Fruit fly (Drosophila melanogaster): ENCODE measurements around the gene CG3225.

CG3225 gene

DNA sequence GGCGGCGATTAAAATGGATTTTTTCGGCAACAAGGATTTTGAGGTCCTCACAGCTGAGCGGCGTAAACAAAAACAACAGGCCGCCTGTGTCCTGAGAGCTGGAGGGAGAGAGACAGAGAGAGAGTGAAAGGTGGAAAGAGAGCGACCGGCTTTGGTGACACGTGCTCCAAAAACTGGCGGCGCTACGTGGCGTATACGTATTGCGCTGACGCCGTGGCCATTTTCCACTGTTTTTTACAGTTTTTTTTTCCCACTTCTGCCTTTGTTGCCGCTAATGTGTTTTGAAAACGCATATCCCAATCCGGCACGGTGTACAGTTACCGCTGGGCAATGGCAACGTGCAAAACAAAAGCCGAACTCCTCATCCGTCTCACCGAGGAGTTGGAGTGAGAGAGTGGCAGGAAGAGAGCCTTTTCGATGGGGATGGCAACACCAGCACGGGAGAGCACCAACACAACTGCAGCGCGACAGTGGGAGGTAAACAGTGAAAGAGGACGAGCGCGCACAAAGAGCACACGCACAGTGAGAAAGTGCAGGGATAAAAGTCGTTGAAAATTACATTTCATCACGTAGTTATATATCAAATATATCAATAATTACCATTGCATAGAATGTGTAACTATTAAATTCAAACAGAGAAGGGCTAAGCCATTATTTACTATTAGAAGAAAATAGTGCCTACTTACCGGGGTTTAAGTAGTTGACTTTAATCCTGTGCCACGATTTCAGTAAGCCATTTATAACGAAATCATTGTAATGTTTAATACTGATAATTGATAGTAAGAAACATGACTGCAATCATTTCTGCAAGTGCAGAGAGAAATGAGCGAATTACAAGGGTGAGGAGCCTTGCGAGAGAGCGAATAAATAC is 2.6 kb upstream of the CG3225 start (continued):
- no peak for TF ChIP-seq Dll (GFP tag; IDR thresholded peaks at IDR 0.05; ENCODE audit: partially characterized antibody)
- TF ChIP-seq CG12942 (GFP tag; optimal IDR thresholded peaks at IDR 0.05) = no peak
- peak; percentile 25 for TF ChIP-seq CG4404 (GFP tag; IDR thresholded peaks at IDR 0.05)
- TF ChIP-seq lmd (GFP tag; IDR thresholded peaks at IDR 0.05) = peak; percentile 50
- TF ChIP-seq bcd (GFP tag; optimal IDR thresholded peaks at IDR 0.05) = peak; percentile 18
- TF ChIP-seq CG6654 (GFP tag; optimal IDR thresholded peaks at IDR 0.05) = peak; percentile 19
- no peak for TF ChIP-seq rib (GFP tag; IDR thresholded peaks at IDR 0.05)
- TF ChIP-seq phol (tag; optimal IDR thresholded peaks at IDR 0.05) = peak; percentile 56
- peak; percentile 25 for TF ChIP-seq fu2 (GFP tag; optimal IDR thresholded peaks at IDR 0.05)
- peak; percentile 62 for TF ChIP-seq org-1 (GFP tag; optimal IDR thresholded peaks at IDR 0.05)
- TF ChIP-seq Dad (GFP tag; optimal IDR thresholded peaks at IDR 0.05) = no peak
- peak; percentile 25 for TF ChIP-seq CG4617 (GFP tag; optimal IDR thresholded peaks at IDR 0.05; ENCODE audit: borderline replicate concordance)
- peak; percentile 72 for TF ChIP-seq CG13775 (GFP tag; optimal IDR thresholded peaks at IDR 0.05)
- TF ChIP-seq ranshi (GFP tag; IDR thresholded peaks at IDR 0.05) = peak; percentile 40; the same call in 1 of the 2 replicates
- no peak for TF ChIP-seq en (GFP tag; optimal IDR thresholded peaks at IDR 0.05)
- no peak for TF ChIP-seq shn (GFP tag; optimal IDR thresholded peaks at IDR 0.05)
- TF ChIP-seq CG12071 (GFP tag; optimal IDR thresholded peaks at IDR 0.05) = peak; percentile 16
- peak; percentile 43 for TF ChIP-seq Xbp1 (GFP tag; optimal IDR thresholded peaks at IDR 0.05)
- TF ChIP-seq Pdp1 (GFP tag; optimal IDR thresholded peaks at IDR 0.05) = peak; percentile 21 to 61
- no peak for TF ChIP-seq CG4854 (GFP tag; optimal IDR thresholded peaks at IDR 0.05)
- no peak for TF ChIP-seq crp (GFP tag; optimal IDR thresholded peaks at IDR 0.05)
- TF ChIP-seq CG3281 (GFP tag; optimal IDR thresholded peaks at IDR 0.05) = no peak
- TF ChIP-seq CG2120 (GFP tag; optimal IDR thresholded peaks at IDR 0.05) = peak; percentile 66
- no peak for TF ChIP-seq CG15073 (GFP tag; optimal IDR thresholded peaks at IDR 0.05)
- TF ChIP-seq oc (tag; optimal IDR thresholded peaks at IDR 0.05) = no peak
- TF ChIP-seq bowl (GFP tag; IDR thresholded peaks at IDR 0.05) = no peak
- TF ChIP-seq ATbp (GFP tag; optimal IDR thresholded peaks at IDR 0.05) = peak; percentile 25
- no peak for TF ChIP-seq Optix (GFP tag; IDR thresholded peaks at IDR 0.05)
- peak; percentile 40 for TF ChIP-seq ems (GFP tag; optimal IDR thresholded peaks at IDR 0.05)
- TF ChIP-seq sr (GFP tag; IDR thresholded peaks at IDR 0.05) = no peak
- no peak for TF ChIP-seq Camta (GFP tag; optimal IDR thresholded peaks at IDR 0.05)
- no peak for TF ChIP-seq pb (GFP tag; optimal IDR thresholded peaks at IDR 0.05)
- no peak for TF ChIP-seq pzg (GFP tag; optimal IDR thresholded peaks at IDR 0.05)
- no peak for TF ChIP-seq CG34376 (GFP tag; optimal IDR thresholded peaks at IDR 0.05)
- no peak for TF ChIP-seq CG1529 (GFP tag; optimal IDR thresholded peaks at IDR 0.05)
- TF ChIP-seq CG3065 (GFP tag; optimal IDR thresholded peaks at IDR 0.05) = no peak
- peak; percentile 17; the same call in 1 of the 2 replicates for TF ChIP-seq Rfx (GFP tag; IDR thresholded peaks at IDR 0.05)
- peak; percentile 50 for TF ChIP-seq Hr3 (GFP tag; optimal IDR thresholded peaks at IDR 0.05)
- no peak for TF ChIP-seq Elba2 (GFP tag; optimal IDR thresholded peaks at IDR 0.05)
- TF ChIP-seq CG14860 (GFP tag; IDR thresholded peaks at IDR 0.05; ENCODE audit: partially characterized antibody) = no peak
- no peak for TF ChIP-seq Awh (GFP tag; IDR thresholded peaks at IDR 0.05)
- peak; percentile 47 for TF ChIP-seq crol (GFP tag; IDR thresholded peaks at IDR 0.05)
- peak; percentile 58 for TF ChIP-seq CG1602 (GFP tag; optimal IDR thresholded peaks at IDR 0.05)
- no peak for TF ChIP-seq C15 (GFP tag; IDR thresholded peaks at IDR 0.05)
- TF ChIP-seq CG12104 (GFP tag; optimal IDR thresholded peaks at IDR 0.05) = no peak
- TF ChIP-seq onecut (GFP tag; IDR thresholded peaks at IDR 0.05) = no peak; the same call in 1 of the 2 replicates
- no peak for TF ChIP-seq Dip2 (GFP tag; IDR thresholded peaks at IDR 0.05)
- no peak for TF ChIP-seq Mrtf (GFP tag; IDR thresholded peaks at IDR 0.05)
- TF ChIP-seq Ets97D (GFP tag; optimal IDR thresholded peaks at IDR 0.05) = no peak
- no peak for TF ChIP-seq CG3163 (GFP tag; optimal IDR thresholded peaks at IDR 0.05)

Measured in whole organism, embryonic.